Worm (Caenorhabditis elegans) whole organism, L3 larva: ENCODE measurements around the gene srh-295.

Source experiments
- daf-12 ChIP-seq: fragments of 150-350 bp; optimal IDR thresholded peaks from 2 replicates; lab custom pipeline; 2014; ENCODE audit warnings: missing biosample characterization, missing genetic modification reagents, missing genetic modification characterization
- nhr-77 ChIP-seq: fragments of 150-350 bp; optimal IDR thresholded peaks from 2 replicates; lab custom pipeline; 2014; ENCODE audit warnings: missing biosample characterization, missing genetic modification characterization

DNA sequence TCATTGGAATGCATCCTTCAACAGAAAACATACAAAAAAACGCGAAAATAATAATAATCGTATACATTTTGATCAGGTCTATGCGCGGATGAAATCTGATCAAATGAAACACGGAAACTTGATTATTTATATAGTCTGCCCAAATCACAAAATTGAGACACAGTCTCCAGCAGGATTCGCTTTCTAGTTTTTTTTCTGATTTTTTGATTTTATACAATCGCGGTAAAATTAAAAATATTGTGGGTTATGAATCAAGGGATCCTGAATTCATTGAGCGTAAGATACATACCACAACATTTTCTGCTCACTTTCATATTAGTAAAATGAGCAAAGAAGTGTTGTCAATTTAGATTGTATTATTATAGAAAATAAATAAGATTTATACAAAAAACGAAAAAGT, 18.6 kb downstream of the srh-295 start, which contains the start of gene clec-230:
- TF ChIP-seq daf-12 (tag; lab: Kevin White, UChicago) (no peak), nhr-77 (tag; lab: Kevin White, UChicago) (no peak)
